Fruit fly (Drosophila melanogaster) whole organism, embryonic: ENCODE measurements around the gene CG15337.

ENCODE experiments used
- Ada2b ChIP-seq: fragments of 200-800 bp; sonication (Bioruptor generic); IDR thresholded peaks from 2 replicates; pipeline ENCODE4 v1.3.6; 2022; ENCODE audit warnings: missing biosample characterization, missing genetic modification characterization
- Atf3 ChIP-seq: fragments of 200-800 bp; sonication (Bioruptor generic); optimal IDR thresholded peaks from 3 replicates; lab custom pipeline; 2016; ENCODE audit warnings: missing biosample characterization, missing genetic modification characterization
- Bdp1 ChIP-seq: fragments of 200-800 bp; sonication (Bioruptor generic); optimal IDR thresholded peaks from 3 replicates; lab custom pipeline; 2016; ENCODE audit warnings: missing biosample characterization, missing genetic modification characterization
- CG10431 ChIP-seq: fragments of 200-800 bp; sonication (Bioruptor generic); optimal IDR thresholded peaks from 3 replicates; lab custom pipeline; 2018; ENCODE audit warnings: missing biosample characterization, mild to moderate bottlenecking, missing genetic modification characterization
- CG10462 ChIP-seq: fragments of 200-800 bp; sonication (Bioruptor generic); optimal IDR thresholded peaks from 2 replicates; lab custom pipeline; 2016; ENCODE audit warnings: missing biosample characterization, missing genetic modification characterization
- CG11695 ChIP-seq: fragments of 200-800 bp; sonication (Bioruptor generic); IDR thresholded peaks from 3 replicates; pipeline ENCODE4 v1.3.6; 2022; ENCODE audit warnings: missing biosample characterization, missing genetic modification characterization
- CG14710 ChIP-seq: fragments of 200-800 bp; sonication (Bioruptor generic); optimal IDR thresholded peaks from 3 replicates; lab custom pipeline; 2019; ENCODE audit warnings: missing biosample characterization, mild to moderate bottlenecking, missing genetic modification characterization, moderate library complexity
- CG15073 ChIP-seq: fragments of 200-800 bp; sonication (Bioruptor generic); optimal IDR thresholded peaks from 2 replicates; lab custom pipeline; 2016; ENCODE audit warnings: missing biosample characterization, missing genetic modification characterization
- CG17186 ChIP-seq: fragments of 200-800 bp; sonication (Bioruptor generic); optimal IDR thresholded peaks from 3 replicates; lab custom pipeline; 2017; ENCODE audit warnings: missing biosample characterization, missing genetic modification reagents, missing genetic modification characterization
- CG18764 ChIP-seq: fragments of 200-800 bp; sonication (Bioruptor generic); optimal IDR thresholded peaks from 3 replicates; lab custom pipeline; 2016; ENCODE audit warnings: missing biosample characterization, missing genetic modification characterization
- CG2116 ChIP-seq: fragments of 200-800 bp; sonication (Bioruptor generic); optimal IDR thresholded peaks from 3 replicates; lab custom pipeline; 2018; ENCODE audit warnings: missing biosample characterization, mild to moderate bottlenecking, missing genetic modification characterization
- CG2875 ChIP-seq: fragments of 200-800 bp; sonication (Bioruptor generic); optimal IDR thresholded peaks from 2 replicates; lab custom pipeline; 2017; ENCODE audit warnings: missing biosample characterization, mild to moderate bottlenecking, missing genetic modification characterization, missing genetic modification reagents
- CG4854 ChIP-seq: fragments of 200-800 bp; sonication (Bioruptor generic); optimal IDR thresholded peaks from 2 replicates; lab custom pipeline; 2016; ENCODE audit warnings: missing biosample characterization, missing genetic modification characterization, inconsistent platforms
- CG5180 ChIP-seq: fragments of 200-800 bp; sonication (Bioruptor generic); optimal IDR thresholded peaks from 3 replicates; lab custom pipeline; 2017; ENCODE audit warnings: missing biosample characterization, missing genetic modification characterization, mild to moderate bottlenecking, moderate library complexity, missing genetic modification reagents
- CG6654 ChIP-seq: fragments of 200-800 bp; sonication (Bioruptor generic); optimal IDR thresholded peaks from 2 replicates; lab custom pipeline; 2017; ENCODE audit warnings: missing biosample characterization, mild to moderate bottlenecking, missing genetic modification characterization
- CG7839 ChIP-seq: fragments of 200-800 bp; sonication (Bioruptor generic); optimal IDR thresholded peaks from 3 replicates; lab custom pipeline; 2018; ENCODE audit warnings: missing biosample characterization, mild to moderate bottlenecking, missing genetic modification characterization, moderate library complexity
- CG7963 ChIP-seq: fragments of 200-800 bp; sonication (Bioruptor generic); IDR thresholded peaks from 3 replicates; pipeline ENCODE4 v1.3.6; 2022; ENCODE audit warnings: missing biosample characterization, missing genetic modification characterization; ENCODE audit not compliant: partially characterized antibody
- CG7987 ChIP-seq: fragments of 200-800 bp; sonication (Bioruptor generic); optimal IDR thresholded peaks from 2 replicates; lab custom pipeline; 2018; ENCODE audit warnings: missing biosample characterization, mild to moderate bottlenecking, missing genetic modification characterization, moderate library complexity
- CG8359 ChIP-seq: fragments of 200-800 bp; sonication (Bioruptor generic); optimal IDR thresholded peaks from 2 replicates; lab custom pipeline; 2017; ENCODE audit warnings: missing biosample characterization, mild to moderate bottlenecking, missing genetic modification characterization, borderline replicate concordance
- CkIIα-i1 ChIP-seq: fragments of 200-800 bp; sonication (Bioruptor generic); IDR thresholded peaks from 2 replicates; pipeline ENCODE4 v1.3.6; 2022; ENCODE audit warnings: missing biosample characterization, missing genetic modification characterization
- Dek ChIP-seq: fragments of 200-800 bp; sonication (Bioruptor generic); optimal IDR thresholded peaks from 3 replicates; lab custom pipeline; 2019; ENCODE audit warnings: missing biosample characterization, mild to moderate bottlenecking, missing genetic modification characterization, moderate library complexity
- Dref ChIP-seq: fragments of 200-800 bp; sonication (Bioruptor generic); IDR thresholded peaks from 2 replicates; pipeline ENCODE4 v1.3.6; 2022; ENCODE audit warnings: missing biosample characterization, missing genetic modification characterization
- ERR ChIP-seq: fragments of 200-800 bp; sonication (Bioruptor generic); optimal IDR thresholded peaks from 2 replicates; lab custom pipeline; 2016; ENCODE audit warnings: missing biosample characterization, missing genetic modification characterization
- Mad ChIP-seq: fragments of 200-800 bp; sonication (Bioruptor generic); optimal IDR thresholded peaks from 2 replicates; lab custom pipeline; 2016; ENCODE audit warnings: missing biosample characterization, missing genetic modification characterization
- NFAT ChIP-seq: fragments of 200-800 bp; sonication (Bioruptor generic); IDR thresholded peaks from 2 replicates; pipeline ENCODE4 v1.3.6; 2022; ENCODE audit warnings: missing biosample characterization, missing genetic modification characterization
- NK7.1 ChIP-seq: fragments of 200-800 bp; sonication (Bioruptor generic); optimal IDR thresholded peaks from 3 replicates; lab custom pipeline; 2016; ENCODE audit warnings: missing biosample characterization, missing genetic modification characterization
- Spps ChIP-seq: fragments of 200-800 bp; sonication (Bioruptor generic); optimal IDR thresholded peaks from 2 replicates; lab custom pipeline; 2018; ENCODE audit warnings: missing biosample characterization, mild to moderate bottlenecking, missing genetic modification characterization
- Taf1 ChIP-seq: fragments of 200-800 bp; sonication (Bioruptor generic); IDR thresholded peaks from 2 replicates; pipeline ENCODE4 v1.3.6; 2022; ENCODE audit warnings: missing biosample characterization, missing genetic modification characterization
- Trl ChIP-seq, 3 experiments: fragments of >200 bp in 2 of 3; fragments of 200-800 bp in 1 of 3; sonication (Bioruptor generic) in 1 of 3; optimal IDR thresholded peaks; 2 replicates in 1 of 3; 3 replicates in 2 of 3; lab custom pipeline; 2016 to 2017; ENCODE audit warnings: missing biosample characterization in 1 of 3, missing genetic modification characterization in 1 of 3
- abd-A ChIP-seq: fragments of 200-800 bp; sonication (Bioruptor generic); optimal IDR thresholded peaks from 3 replicates; lab custom pipeline; 2019; ENCODE audit warnings: missing biosample characterization, mild to moderate bottlenecking, missing genetic modification characterization, moderate library complexity
- al ChIP-seq: fragments of 200-800 bp; sonication (Bioruptor generic); IDR thresholded peaks from 2 replicates; pipeline ENCODE4 v1.3.6; 2022; ENCODE audit warnings: missing biosample characterization, missing genetic modification characterization
- ci ChIP-seq: fragments of 200-800 bp; sonication (Bioruptor generic); IDR thresholded peaks from 3 replicates; pipeline ENCODE4 v1.3.6; 2022; ENCODE audit warnings: missing biosample characterization, missing genetic modification characterization
- crp ChIP-seq, 2 experiments: fragments of 200-800 bp; sonication (Bioruptor generic); optimal IDR thresholded peaks; 2 replicates in 1 of 2; 3 replicates in 1 of 2; lab custom pipeline; 2017; ENCODE audit warnings: missing biosample characterization in 2 of 2, missing genetic modification characterization in 2 of 2, mild to moderate bottlenecking in 1 of 2, moderate library complexity in 1 of 2
- fd102C ChIP-seq: fragments of 200-800 bp; sonication (Bioruptor generic); optimal IDR thresholded peaks from 2 replicates; lab custom pipeline; 2018; ENCODE audit warnings: missing biosample characterization, mild to moderate bottlenecking, missing genetic modification characterization, moderate library complexity
- ftz-f1 ChIP-seq: fragments of 200-800 bp; sonication (Bioruptor generic); optimal IDR thresholded peaks from 2 replicates; lab custom pipeline; 2016; ENCODE audit warnings: missing biosample characterization, missing genetic modification characterization
- hbn ChIP-seq: fragments of 200-800 bp; sonication (Bioruptor generic); IDR thresholded peaks from 2 replicates; pipeline ENCODE4 v1.3.6; 2022; ENCODE audit warnings: missing biosample characterization, missing genetic modification characterization; ENCODE audit not compliant: partially characterized antibody
- hth ChIP-seq: fragments of >200 bp; optimal IDR thresholded peaks from 2 replicates; lab custom pipeline; 2017; ENCODE audit warnings: inconsistent platforms
- jumu ChIP-seq: fragments of 200-800 bp; sonication (Bioruptor generic); optimal IDR thresholded peaks from 3 replicates; lab custom pipeline; 2016; ENCODE audit warnings: missing biosample characterization, missing genetic modification characterization
- kah ChIP-seq: fragments of 200-800 bp; sonication (Bioruptor generic); optimal IDR thresholded peaks from 2 replicates; lab custom pipeline; 2018; ENCODE audit warnings: missing biosample characterization, mild to moderate bottlenecking, missing genetic modification characterization
- lmd ChIP-seq: fragments of 200-800 bp; sonication (Bioruptor generic); IDR thresholded peaks from 2 replicates; pipeline ENCODE4 v1.3.6; 2022; ENCODE audit warnings: missing biosample characterization, missing genetic modification characterization
- lov ChIP-seq, 2 experiments: fragments of 200-800 bp in 1 of 2; fragments of >200 bp in 1 of 2; sonication (Bioruptor generic) in 1 of 2; IDR thresholded peaks in 1 of 2; optimal IDR thresholded peaks in 1 of 2; 2 replicates in 1 of 2; 3 replicates in 1 of 2; pipeline versions ENCODE4 v1.3.6 to Lab custom; 2017 to 2022; ENCODE audit warnings: missing biosample characterization in 1 of 2, missing genetic modification characterization in 1 of 2
- onecut ChIP-seq: fragments of 200-800 bp; sonication (Bioruptor generic); IDR thresholded peaks from 2 replicates; pipeline ENCODE4 v1.3.6; 2022; ENCODE audit warnings: missing biosample characterization, missing genetic modification characterization
- row ChIP-seq: fragments of 200-800 bp; sonication (Bioruptor generic); IDR thresholded peaks from 3 replicates; pipeline ENCODE4 v1.3.6; 2022; ENCODE audit warnings: missing biosample characterization, missing genetic modification characterization
- sd ChIP-seq: fragments of 200-800 bp; sonication (Bioruptor generic); optimal IDR thresholded peaks from 3 replicates; lab custom pipeline; 2018; ENCODE audit warnings: missing biosample characterization, mild to moderate bottlenecking, missing genetic modification characterization, moderate library complexity
- sens-2 ChIP-seq: fragments of 200-800 bp; sonication (Bioruptor generic); IDR thresholded peaks from 2 replicates; pipeline ENCODE4 v1.3.6; 2022; ENCODE audit warnings: missing biosample characterization, missing genetic modification characterization
- sisA ChIP-seq: fragments of 200-800 bp; sonication (Bioruptor generic); IDR thresholded peaks from 2 replicates; pipeline ENCODE4 v1.3.6; 2022; ENCODE audit warnings: missing biosample characterization, missing genetic modification characterization
- so ChIP-seq: fragments of 200-800 bp; sonication (Bioruptor generic); IDR thresholded peaks from 3 replicates; pipeline ENCODE4 v1.3.6; 2022; ENCODE audit warnings: missing biosample characterization, missing genetic modification characterization
- usp ChIP-seq: fragments of >200 bp; optimal IDR thresholded peaks from 2 replicates; lab custom pipeline; 2017; ENCODE audit warnings: missing biosample characterization, missing genetic modification characterization
- z ChIP-seq: fragments of 200-800 bp; sonication (Bioruptor generic); IDR thresholded peaks from 3 replicates; pipeline ENCODE4 v1.3.6; 2022; ENCODE audit warnings: missing biosample characterization, missing genetic modification characterization
- zfh1 ChIP-seq: fragments of 200-800 bp; sonication (Bioruptor generic); IDR thresholded peaks from 3 replicates; pipeline ENCODE4 v1.3.6; 2022; ENCODE audit warnings: missing biosample characterization, missing genetic modification characterization

The CG15337 gene

DNA sequence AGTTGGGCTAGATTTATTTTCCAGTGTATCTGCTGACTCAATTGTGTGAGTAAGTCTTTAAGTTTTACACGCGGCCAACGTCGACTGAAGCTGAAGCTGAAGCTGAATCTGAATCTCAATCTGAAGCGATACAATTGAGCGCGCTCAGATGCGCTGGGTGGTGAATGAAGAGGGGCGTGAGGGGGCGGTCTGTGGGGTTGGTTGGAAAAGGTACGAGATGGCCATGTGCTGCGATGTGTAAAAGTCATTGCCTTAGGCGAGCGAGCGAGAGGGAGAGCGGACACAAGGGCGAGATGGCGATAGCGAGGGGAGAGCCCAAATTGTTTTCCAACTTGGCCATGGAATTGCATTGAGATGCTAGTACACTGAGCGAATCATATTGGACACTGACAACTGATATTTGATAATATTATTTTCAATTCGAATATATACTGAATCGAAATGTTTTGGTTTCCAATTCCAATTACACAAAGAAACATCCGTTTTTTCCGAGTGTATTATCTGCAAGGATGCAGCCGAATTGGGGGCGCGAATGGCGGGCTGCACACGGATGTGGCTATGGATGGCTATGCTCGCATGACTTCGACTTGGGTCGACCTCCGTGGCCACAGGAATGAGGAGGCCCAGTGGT lies 36.9 kb downstream of the CG15337 start (continued):
- TF ChIP-seq ci (GFP tag; lab: Robert Waterston, UW) (peak; percentile 77), CG8359 (no peak), Atf3 (no peak), CG17186 (no peak), hbn (no peak), z (peak; percentile 76; the same call in 2 of the 3 replicates), CG18764 (no peak), CkIIα-i1 (no peak), lov (optimal IDR thresholded peaks at IDR 0.05; lab: Kevin White, UChicago) (no peak), lov (GFP tag; IDR thresholded peaks at IDR 0.05; lab: Robert Waterston, UW) (no peak), kah (GFP tag; lab: Kevin White, UChicago) (peak; percentile 24), sd (tag; lab: Kevin White, UChicago) (peak; percentile 38), CG7987 (no peak), Ada2b (GFP tag; lab: Robert Waterston, UW) (peak; percentile 61), CG11695 (GFP tag; lab: Robert Waterston, UW) (peak; percentile 62; the same call in 1 of the 3 replicates), Trl (optimal IDR thresholded peaks at IDR 0.05; lab: Kevin White, UChicago) (no peak), Trl (GFP tag; optimal IDR thresholded peaks at IDR 0.05; lab: Kevin White, UChicago) (no peak), Mad (no peak), sens-2 (GFP tag; lab: Robert Waterston, UW) (0 out of 2 replicates have a peak, but pooled peaks have one; percentile 31), CG5180 (GFP tag; lab: Kevin White, UChicago) (peak; percentile 5), Spps (tag; lab: Kevin White, UChicago) (no peak), fd102C (GFP tag; lab: Kevin White, UChicago) (no peak), ERR (GFP tag; lab: Kevin White, UChicago) (no peak), zfh1 (GFP tag; lab: Robert Waterston, UW) (peak; percentile 58; the same call in 1 of the 3 replicates), CG10431 (GFP tag; lab: Kevin White, UChicago) (no peak), jumu (no peak), Dek (tag; lab: Kevin White, UChicago) (no peak), usp (GFP tag; lab: Kevin White, UChicago) (no peak), CG7839 (tag; lab: Kevin White, UChicago) (peak; percentile 53), abd-A (tag; lab: Kevin White, UChicago) (no peak), CG2116 (no peak), crp (GFP tag; optimal IDR thresholded peaks at IDR 0.05; lab: Kevin White, UChicago) (no peak), al (GFP tag; lab: Robert Waterston, UW) (no peak), CG6654 (GFP tag; lab: Kevin White, UChicago) (no peak), so (GFP tag; lab: Robert Waterston, UW) (0 out of 3 replicates have a peak, but pooled peaks have one; percentile 28), lmd (peak; percentile 57), hth (lab: Kevin White, UChicago) (no peak), Bdp1 (GFP tag; lab: Kevin White, UChicago) (no peak), onecut (no peak), CG2875 (GFP tag; lab: Kevin White, UChicago) (peak; percentile 24), CG10462 (no peak), CG15073 (GFP tag; lab: Kevin White, UChicago) (no peak), CG14710 (tag; lab: Kevin White, UChicago) (peak; percentile 2), CG4854 (GFP tag; lab: Kevin White, UChicago) (no peak), Dref (no peak), CG7963 (GFP tag; lab: Robert Waterston, UW) (no peak), row (GFP tag; lab: Robert Waterston, UW) (peak; percentile 43), NFAT (no peak), ftz-f1 (peak; percentile 20), NK7.1 (GFP tag; lab: Kevin White, UChicago) (no peak), Taf1 (GFP tag; lab: Robert Waterston, UW) (no peak), sisA (GFP tag; lab: Robert Waterston, UW) (peak; percentile 68)
